Worm (Caenorhabditis elegans) whole organism, L3 larva: Measurements from ENCODE around the gene srg-20.
A peak's percentile ranks its signal among the peaks of the same experiment; 100 is the strongest.
"Not testable (repeated sequence)": the region's sequence is repeated elsewhere in the genome, so short reads cannot be mapped to it uniquely, and the experiment has no call there.

ENCODE experiments used
- R02D3.7 ChIP-seq: fragments of 150-350 bp; optimal IDR thresholded peaks from 2 replicates; lab custom pipeline; 2014; ENCODE audit warnings: missing biosample characterization, missing genetic modification characterization
- ama-1 ChIP-seq: fragments of 150-350 bp; optimal IDR thresholded peaks from 2 replicates; lab custom pipeline; 2018
- ceh-28 ChIP-seq: fragments of 150-350 bp; optimal IDR thresholded peaks from 2 replicates; lab custom pipeline; 2014; ENCODE audit warnings: missing biosample characterization, missing genetic modification reagents, missing genetic modification characterization
- ceh-9 ChIP-seq: sonication (generic microtip); optimal IDR thresholded peaks from 2 replicates; lab custom pipeline; 2018; ENCODE audit warnings: missing biosample characterization, missing genetic modification characterization
- daf-12 ChIP-seq: fragments of 150-350 bp; optimal IDR thresholded peaks from 2 replicates; lab custom pipeline; 2014; ENCODE audit warnings: missing biosample characterization, missing genetic modification reagents, missing genetic modification characterization
- egl-5 ChIP-seq: fragments of 150-350 bp; optimal IDR thresholded peaks from 2 replicates; lab custom pipeline; 2017; ENCODE audit warnings: missing biosample characterization, missing genetic modification reagents, missing genetic modification characterization, inconsistent platforms
- elt-2 ChIP-seq: sonication (generic microtip); optimal IDR thresholded peaks from 2 replicates; lab custom pipeline; 2016; ENCODE audit warnings: missing genetic modification reagents, mild to moderate bottlenecking, missing genetic modification characterization, missing compliant biosample characterization
- eor-1 ChIP-seq, 2 experiments: fragments of 150-350 bp; optimal IDR thresholded peaks; 2 replicates each; lab custom pipeline; 2014 to 2018; ENCODE audit warnings: missing biosample characterization in 2 of 2, missing genetic modification characterization in 2 of 2
- fkh-10 ChIP-seq: sonication (generic microtip); optimal IDR thresholded peaks from 2 replicates; lab custom pipeline; 2017; ENCODE audit warnings: missing biosample characterization, missing genetic modification reagents, missing genetic modification characterization
- fkh-2 ChIP-seq: fragments of 150-350 bp; optimal IDR thresholded peaks from 2 replicates; lab custom pipeline; 2014; ENCODE audit warnings: missing biosample characterization, missing genetic modification reagents, missing genetic modification characterization
- fos-1 ChIP-seq: fragments of 150-350 bp; optimal IDR thresholded peaks from 2 replicates; lab custom pipeline; 2014; ENCODE audit warnings: missing biosample characterization, missing genetic modification characterization
- hmg-11 ChIP-seq: sonication (generic microtip); optimal IDR thresholded peaks from 2 replicates; lab custom pipeline; 2016; ENCODE audit warnings: missing genetic modification characterization, missing compliant biosample characterization
- jun-1 ChIP-seq: fragments of 150-350 bp; optimal IDR thresholded peaks from 2 replicates; lab custom pipeline; 2014; ENCODE audit warnings: missing biosample characterization, missing genetic modification reagents, missing genetic modification characterization
- lin-15B ChIP-seq: fragments of 150-350 bp; optimal IDR thresholded peaks from 2 replicates; lab custom pipeline; 2014; ENCODE audit warnings: missing biosample characterization, missing genetic modification characterization
- lin-39 ChIP-seq: fragments of 150-350 bp; optimal IDR thresholded peaks from 2 replicates; lab custom pipeline; 2018; ENCODE audit warnings: missing biosample characterization, missing genetic modification reagents, missing genetic modification characterization
- lsy-12 ChIP-seq: sonication (generic microtip); optimal IDR thresholded peaks from 2 replicates; lab custom pipeline; 2016; ENCODE audit warnings: mild to moderate bottlenecking, missing genetic modification characterization, missing compliant biosample characterization
- mdl-1 ChIP-seq: fragments of 150-350 bp; optimal IDR thresholded peaks from 2 replicates; lab custom pipeline; 2014; ENCODE audit warnings: missing biosample characterization, missing genetic modification characterization
- nhr-11 ChIP-seq: fragments of 150-350 bp; optimal IDR thresholded peaks from 2 replicates; lab custom pipeline; 2014; ENCODE audit warnings: missing biosample characterization, missing genetic modification characterization
- nhr-12 ChIP-seq: fragments of 150-350 bp; optimal IDR thresholded peaks from 2 replicates; lab custom pipeline; 2014; ENCODE audit warnings: missing biosample characterization, missing genetic modification characterization
- nhr-237 ChIP-seq: fragments of 150-350 bp; optimal IDR thresholded peaks from 2 replicates; lab custom pipeline; 2014; ENCODE audit warnings: missing biosample characterization, missing genetic modification characterization
- nhr-28 ChIP-seq: fragments of 150-350 bp; optimal IDR thresholded peaks from 2 replicates; lab custom pipeline; 2014; ENCODE audit warnings: missing biosample characterization, missing genetic modification characterization
- nhr-43 ChIP-seq: sonication (generic microtip); optimal IDR thresholded peaks from 2 replicates; lab custom pipeline; 2016; ENCODE audit warnings: mild to moderate bottlenecking, missing genetic modification characterization, missing compliant biosample characterization; ENCODE audit not compliant: poor library complexity, severe bottlenecking
- nhr-67 ChIP-seq: fragments of 150-350 bp; optimal IDR thresholded peaks from 2 replicates; lab custom pipeline; 2014; ENCODE audit warnings: missing biosample characterization, missing genetic modification characterization
- nhr-76 ChIP-seq: fragments of 150-350 bp; sonication (generic microtip); optimal IDR thresholded peaks from 5 replicates; lab custom pipeline; 2014; ENCODE audit warnings: missing biosample characterization, missing genetic modification characterization
- pha-4 ChIP-seq: fragments of 150-350 bp; optimal IDR thresholded peaks from 2 replicates; lab custom pipeline; 2014; ENCODE audit warnings: missing biosample characterization, missing genetic modification reagents, missing genetic modification characterization
- pqm-1 ChIP-seq: fragments of 150-350 bp; optimal IDR thresholded peaks from 2 replicates; lab custom pipeline; 2017; ENCODE audit warnings: missing biosample characterization, missing genetic modification characterization, inconsistent platforms
- sea-2 ChIP-seq: fragments of 150-350 bp; sonication (generic microtip); optimal IDR thresholded peaks from 4 replicates; lab custom pipeline; 2014; ENCODE audit warnings: missing biosample characterization, missing genetic modification reagents, missing genetic modification characterization
- unc-39 ChIP-seq: sonication (generic microtip); optimal IDR thresholded peaks from 4 replicates; lab custom pipeline; 2017; ENCODE audit warnings: missing biosample characterization, missing genetic modification characterization
- unc-62 ChIP-seq: fragments of 150-350 bp; sonication (generic microtip); optimal IDR thresholded peaks from 4 replicates; lab custom pipeline; 2014; ENCODE audit warnings: missing biosample characterization, missing genetic modification reagents, missing genetic modification characterization
- zag-1 ChIP-seq: fragments of 150-350 bp; optimal IDR thresholded peaks from 2 replicates; lab custom pipeline; 2014; ENCODE audit warnings: missing biosample characterization, missing genetic modification characterization
- ztf-11 ChIP-seq: fragments of 150-350 bp; optimal IDR thresholded peaks from 2 replicates; lab custom pipeline; 2014; ENCODE audit warnings: missing biosample characterization, missing genetic modification characterization
- ztf-4 ChIP-seq: fragments of 150-350 bp; optimal IDR thresholded peaks from 2 replicates; lab custom pipeline; 2014; ENCODE audit warnings: missing biosample characterization, missing genetic modification characterization

Gene srg-20

ce11 chrII:1651804-1652203, 15.3 kb downstream of the srg-20 start, which contains the start of gene fbxb-16:
TSS of gene fbxb-16 (minus strand) at chrII:1651904.
- TF ChIP-seq nhr-76 (tag; lab: Kevin White, UChicago), result no peak
- no peak for TF ChIP-seq eor-1 (tag; optimal IDR thresholded peaks at IDR 0.05; lab: Kevin White, UChicago)
- peak; percentile 15 for TF ChIP-seq fkh-10 (GFP tag; lab: Kevin White, UChicago)
- no peak for TF ChIP-seq lin-39 (tag; lab: Kevin White, UChicago)
- TF ChIP-seq R02D3.7 (tag; lab: Kevin White, UChicago), result no peak
- TF ChIP-seq, all 47 proteins: peak for 1

- no peak for TF ChIP-seq nhr-11 (tag; lab: Kevin White, UChicago)
- no peak for TF ChIP-seq R02D3.7 (tag; lab: Kevin White, UChicago)
- no peak for TF ChIP-seq jun-1
Observed at ce11 chrII:1653397-1653796, 16.9 kb downstream of the srg-20 start, which contains the start of gene fbxb-15. TSS of gene fbxb-15 (minus strand) at chrII:1653497.

ce11 chrII:1654917-1655316, 18.4 kb downstream of the srg-20 start, which contains the start of gene btb-12:
TSS of gene btb-12 (plus strand) at chrII:1655217.
- TF ChIP-seq hmg-11 (tag; lab: Kevin White, UChicago) (no peak), ama-1 (lab: Kevin White, UChicago) (no peak), lsy-12 (tag; lab: Kevin White, UChicago) (no peak), ceh-9 (tag; lab: Kevin White, UChicago) (no peak), nhr-12 (no peak), nhr-28 (no peak), ztf-11 (tag; lab: Kevin White, UChicago) (no peak), nhr-43 (tag; lab: Kevin White, UChicago) (no peak), nhr-67 (no peak)

- no peak for TF ChIP-seq sea-2 (GFP tag; lab: Kevin White, UChicago)
- no peak for TF ChIP-seq nhr-28
- TF ChIP-seq ama-1 (lab: Kevin White, UChicago), result no peak
- no peak for TF ChIP-seq nhr-11 (tag; lab: Kevin White, UChicago)
- TF ChIP-seq ztf-4 (tag; lab: Kevin White, UChicago), result no peak
- no peak for TF ChIP-seq fkh-2 (tag; lab: Kevin White, UChicago)
- TF ChIP-seq zag-1 (tag; lab: Kevin White, UChicago), result no peak
- TF ChIP-seq pha-4 (tag; lab: Kevin White, UChicago), result no peak
- no peak for TF ChIP-seq fkh-10 (GFP tag; lab: Kevin White, UChicago)
- no peak for TF ChIP-seq egl-5 (tag; lab: Kevin White, UChicago)
- no peak for TF ChIP-seq mdl-1 (tag; lab: Kevin White, UChicago)
- TF ChIP-seq unc-62, result no peak
- TF ChIP-seq nhr-237 (tag; lab: Kevin White, UChicago), result no peak
- no peak for TF ChIP-seq ceh-9 (tag; lab: Kevin White, UChicago)
- no peak for TF ChIP-seq lin-15B (tag; lab: Kevin White, UChicago)
- no peak for TF ChIP-seq daf-12 (tag; lab: Kevin White, UChicago)
- TF ChIP-seq fos-1 (tag; lab: Kevin White, UChicago), result no peak
Observed at ce11 chrII:1657202-1657601, 20.7 kb downstream of the srg-20 start, which contains the start of gene ZC204.12. TSS of gene ZC204.12 (minus strand) at chrII:1657302.

ce11 chrII:1659729-1660128, 23.2 kb downstream of the srg-20 start:
- TF ChIP-seq pqm-1 (tag; lab: Kevin White, UChicago) (peak; percentile 31), elt-2 (tag; lab: Kevin White, UChicago) (peak; percentile 84)

ce11 chrII:1660888-1661287, 24.4 kb downstream of the srg-20 start, which contains the start of gene ZC204.13:
TSS of gene ZC204.13 (minus strand) at chrII:1660988.
- not testable (repeated sequence) for TF ChIP-seq nhr-237 (tag; lab: Kevin White, UChicago); nhr-67; lsy-12 (tag; lab: Kevin White, UChicago)

- no peak for TF ChIP-seq ceh-28
- TF ChIP-seq unc-39 (tag; lab: Kevin White, UChicago), result no peak
Observed at ce11 chrII:1662881-1663280, 26.4 kb downstream of the srg-20 start, which contains the start of gene ZC204.14. TSS of gene ZC204.14 (minus strand) at chrII:1662949.
